Worm (Caenorhabditis elegans) whole organism, midembryonic: Measurements from ENCODE around the gene hlh-25.

Experiments used
- T22C8.4 ChIP-seq: fragments of 200-800 bp; sonication (Bioruptor generic); IDR thresholded peaks from 2 replicates; pipeline ENCODE4 v1.3.6; 2022; ENCODE audit warnings: missing genetic modification characterization, missing compliant biosample characterization
- cog-1 ChIP-seq: sonication (generic microtip); optimal IDR thresholded peaks from 2 replicates; lab custom pipeline; 2016; ENCODE audit warnings: missing genetic modification characterization, missing compliant biosample characterization
- flt-1 ChIP-seq: fragments of 200-800 bp; sonication (Bioruptor generic); IDR thresholded peaks from 2 replicates; pipeline ENCODE4 v1.3.6; 2022; ENCODE audit warnings: missing genetic modification characterization, missing compliant biosample characterization
- klf-2 ChIP-seq: fragments of 200-800 bp; sonication (Bioruptor generic); conservative IDR thresholded peaks from 2 replicates; pipeline ENCODE4 v1.3.6; 2022; ENCODE audit warnings: missing genetic modification reagents, missing genetic modification characterization, missing compliant biosample characterization
- med-1 ChIP-seq: sonication (generic microtip); optimal IDR thresholded peaks from 2 replicates; lab custom pipeline; 2017; ENCODE audit warnings: missing genetic modification characterization, mild to moderate bottlenecking, missing compliant biosample characterization, antibody characterized with exemption, missing genetic modification reagents; ENCODE audit not compliant: insufficient read depth
- ref-1 ChIP-seq: fragments of 200-800 bp; sonication (Bioruptor generic); conservative IDR thresholded peaks from 2 replicates; pipeline ENCODE4 v1.3.6; 2022; ENCODE audit warnings: missing genetic modification reagents, missing genetic modification characterization, missing compliant biosample characterization
- tab-1 ChIP-seq: fragments of 200-800 bp; sonication (Bioruptor generic); IDR thresholded peaks from 2 replicates; pipeline ENCODE4 v1.3.6; 2022; ENCODE audit warnings: missing genetic modification characterization, missing compliant biosample characterization
- ztf-23 ChIP-seq: fragments of 200-800 bp; sonication (Bioruptor generic); IDR thresholded peaks from 2 replicates; pipeline ENCODE4 v1.3.6; 2022; ENCODE audit warnings: missing genetic modification reagents, missing genetic modification characterization, missing compliant biosample characterization
- ztf-29 ChIP-seq: fragments of 200-800 bp; sonication (Bioruptor generic); IDR thresholded peaks from 2 replicates; pipeline ENCODE4 v1.3.6; 2022; ENCODE audit warnings: missing genetic modification reagents, missing genetic modification characterization, missing compliant biosample characterization

The hlh-25 gene

DNA sequence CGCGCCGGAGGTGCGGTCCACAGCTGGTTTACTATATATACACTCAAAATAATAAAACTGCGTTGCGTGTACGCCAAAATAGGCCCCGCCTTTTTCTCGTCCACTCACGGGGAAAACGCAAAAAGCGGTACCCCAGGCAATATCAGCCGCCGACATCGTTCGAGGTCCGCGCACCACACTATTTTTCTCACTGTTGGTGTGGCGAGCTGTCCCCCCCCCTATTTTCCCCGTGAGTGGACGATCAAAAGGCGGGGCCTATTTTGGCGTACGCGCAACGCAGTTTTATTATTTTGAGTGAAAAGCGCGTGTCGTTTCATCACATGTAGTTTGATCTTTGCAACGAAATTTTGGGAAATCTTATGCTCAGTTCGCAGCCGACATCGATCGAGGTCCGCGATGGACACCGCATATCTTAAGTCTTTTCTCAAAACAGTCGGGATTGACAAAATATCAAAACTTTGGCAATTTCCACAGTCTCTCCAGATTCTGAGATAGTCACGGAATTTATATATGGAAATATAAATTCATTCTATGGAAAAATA, 30.1 kb downstream of the hlh-25 start:
- 0 out of 2 replicates have a peak, but pooled peaks have one; percentile 45 for TF ChIP-seq flt-1 (GFP tag; lab: Robert Waterston, UW)
- no peak for TF ChIP-seq med-1 (GFP tag; lab: Kevin White, UChicago)

ce11 chrII:5570272-5570671, 35.2 kb downstream of the hlh-25 start, which contains the start of the genes C17C3.1 and C17C3.15:
Gene C17C3.1, plus strand, starts transcription at chrII:5570572.
Gene C17C3.15, plus strand, starts transcription at chrII:5570654.
- TF ChIP-seq cog-1 (tag; lab: Kevin White, UChicago) (no peak), ref-1 (GFP tag; lab: Robert Waterston, UW) (no peak), ztf-29 (GFP tag; lab: Robert Waterston, UW) (no peak), T22C8.4 (no peak), flt-1 (GFP tag; lab: Robert Waterston, UW) (no peak), tab-1 (GFP tag; lab: Robert Waterston, UW) (no peak), klf-2 (GFP tag; lab: Robert Waterston, UW) (no peak), ztf-23 (no peak), med-1 (GFP tag; lab: Kevin White, UChicago) (no peak)

ce11 chrII:5572082-5572746, 37.2 kb downstream of the hlh-25 start:
- TF ChIP-seq tab-1 (GFP tag; lab: Robert Waterston, UW), result no peak
- no peak for TF ChIP-seq flt-1 (GFP tag; lab: Robert Waterston, UW)
- no peak for TF ChIP-seq ztf-23
- TF ChIP-seq med-1 (GFP tag; lab: Kevin White, UChicago), result no peak
- no peak for TF ChIP-seq ztf-29 (GFP tag; lab: Robert Waterston, UW)
- no peak for TF ChIP-seq ref-1 (GFP tag; lab: Robert Waterston, UW)
- TF ChIP-seq T22C8.4, result no peak
- TF ChIP-seq cog-1 (tag; lab: Kevin White, UChicago), result no peak
- TF ChIP-seq klf-2 (GFP tag; lab: Robert Waterston, UW), result no peak

ce11 chrII:5574925-5575324, 39.9 kb downstream of the hlh-25 start:
- TF ChIP-seq med-1 (GFP tag; lab: Kevin White, UChicago) (no peak), flt-1 (GFP tag; lab: Robert Waterston, UW) (no peak), ref-1 (GFP tag; lab: Robert Waterston, UW) (no peak), ztf-29 (GFP tag; lab: Robert Waterston, UW) (no peak), tab-1 (GFP tag; lab: Robert Waterston, UW) (no peak), cog-1 (tag; lab: Kevin White, UChicago) (no peak), klf-2 (GFP tag; lab: Robert Waterston, UW) (no peak), T22C8.4 (no peak), ztf-23 (no peak)

DNA sequence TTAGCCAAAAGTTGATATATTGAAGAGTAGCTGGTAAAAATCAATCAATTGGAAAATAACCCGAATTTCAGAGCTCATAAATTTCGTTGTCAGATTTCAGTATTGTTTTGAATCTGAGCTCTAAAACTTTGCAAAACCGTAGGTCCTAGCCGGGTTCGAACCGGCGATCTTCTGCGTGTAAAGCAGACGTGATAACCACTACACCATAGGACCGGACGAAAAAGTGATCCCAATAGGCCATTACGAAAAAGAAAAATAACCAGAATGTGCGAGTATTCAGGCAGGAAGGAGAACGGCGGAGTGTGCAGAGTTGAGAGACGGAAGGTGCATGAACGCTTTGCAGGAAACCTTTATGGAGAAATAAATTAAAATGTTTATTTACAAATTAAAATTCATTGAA, 42.0 kb downstream of the hlh-25 start:
- TF ChIP-seq ztf-23, result peak; percentile 73
- no peak for TF ChIP-seq ztf-29 (GFP tag; lab: Robert Waterston, UW)
- peak; percentile 49; the same call in 1 of the 2 replicates for TF ChIP-seq T22C8.4
- peak; percentile 87 for TF ChIP-seq flt-1 (GFP tag; lab: Robert Waterston, UW)
- TF ChIP-seq klf-2 (GFP tag; lab: Robert Waterston, UW), result 0 out of 2 replicates have a peak, but pooled peaks have one; percentile 22
- peak; percentile 78 for TF ChIP-seq tab-1 (GFP tag; lab: Robert Waterston, UW)
- TF ChIP-seq ref-1 (GFP tag; lab: Robert Waterston, UW), result no peak

- TF ChIP-seq ref-1 (GFP tag; lab: Robert Waterston, UW) (no peak), T22C8.4 (no peak), ztf-29 (GFP tag; lab: Robert Waterston, UW) (no peak), cog-1 (tag; lab: Kevin White, UChicago) (no peak), tab-1 (GFP tag; lab: Robert Waterston, UW) (no peak), flt-1 (GFP tag; lab: Robert Waterston, UW) (no peak), med-1 (GFP tag; lab: Kevin White, UChicago) (no peak), ztf-23 (no peak), klf-2 (GFP tag; lab: Robert Waterston, UW) (no peak)
Observed at ce11 chrII:5578035-5578434, 43.0 kb downstream of the hlh-25 start, which contains the start of gene T25E4.1. Gene T25E4.1, plus strand, starts transcription at chrII:5578335.

ce11 chrII:5578714-5579113, 43.7 kb downstream of the hlh-25 start:
- TF ChIP-seq T22C8.4, result no peak
- TF ChIP-seq ztf-29 (GFP tag; lab: Robert Waterston, UW), result no peak
- no peak for TF ChIP-seq ref-1 (GFP tag; lab: Robert Waterston, UW)
- no peak for TF ChIP-seq klf-2 (GFP tag; lab: Robert Waterston, UW)
- no peak for TF ChIP-seq flt-1 (GFP tag; lab: Robert Waterston, UW)
- TF ChIP-seq tab-1 (GFP tag; lab: Robert Waterston, UW), result no peak
- TF ChIP-seq med-1 (GFP tag; lab: Kevin White, UChicago), result no peak
- TF ChIP-seq cog-1 (tag; lab: Kevin White, UChicago), result no peak
- no peak for TF ChIP-seq ztf-23

DNA sequence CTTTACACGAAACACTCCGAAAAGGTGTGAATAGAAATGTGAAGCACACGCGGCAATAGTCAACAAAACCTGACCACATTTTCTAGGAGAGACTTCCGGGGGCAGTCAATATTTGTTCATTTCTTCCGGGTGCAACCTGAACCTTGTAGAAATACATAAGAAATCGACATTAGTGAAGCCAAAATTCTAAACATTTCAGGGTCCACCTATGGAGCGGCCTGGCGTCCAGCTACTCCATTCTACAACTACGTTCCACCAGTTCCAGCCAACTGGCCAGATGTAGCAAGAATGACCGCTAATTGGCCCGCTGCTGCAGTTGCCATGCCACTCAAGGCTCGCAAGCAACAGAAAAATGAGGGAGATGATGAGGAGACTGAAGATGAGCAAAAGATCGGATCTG, 44.2 kb downstream of the hlh-25 start:
- TF ChIP-seq klf-2 (GFP tag; lab: Robert Waterston, UW) (no peak), ztf-23 (no peak), ref-1 (GFP tag; lab: Robert Waterston, UW) (no peak), flt-1 (GFP tag; lab: Robert Waterston, UW) (no peak), T22C8.4 (no peak), cog-1 (tag; lab: Kevin White, UChicago) (no peak)

- no peak for TF ChIP-seq klf-2 (GFP tag; lab: Robert Waterston, UW)
- no peak for TF ChIP-seq tab-1 (GFP tag; lab: Robert Waterston, UW)
- TF ChIP-seq T22C8.4, result no peak
- TF ChIP-seq ref-1 (GFP tag; lab: Robert Waterston, UW), result no peak
- TF ChIP-seq flt-1 (GFP tag; lab: Robert Waterston, UW), result no peak
- no peak for TF ChIP-seq ztf-29 (GFP tag; lab: Robert Waterston, UW)
- TF ChIP-seq med-1 (GFP tag; lab: Kevin White, UChicago), result no peak
- TF ChIP-seq ztf-23, result no peak
- TF ChIP-seq cog-1 (tag; lab: Kevin White, UChicago), result no peak
Observed at ce11 chrII:5582309-5582708, 47.3 kb downstream of the hlh-25 start, which contains the start of gene T25E4.2. Gene T25E4.2, minus strand, starts transcription at chrII:5582409.
